Fruit fly (Drosophila melanogaster) whole organism, wandering third instar larva: ENCODE data around the gene Dbp73D.

Experiments
- CG9705 ChIP-seq: fragments of 200-800 bp; sonication (Bioruptor generic); optimal IDR thresholded peaks from 2 replicates; lab custom pipeline; 2018; ENCODE audit warnings: missing biosample characterization, mild to moderate bottlenecking, missing genetic modification characterization
- CrebA ChIP-seq: fragments of 200-800 bp; sonication (Bioruptor generic); optimal IDR thresholded peaks from 2 replicates; lab custom pipeline; 2016; ENCODE audit warnings: missing biosample characterization, mild to moderate bottlenecking, missing genetic modification characterization, borderline replicate concordance
- Dif ChIP-seq: fragments of 200-275, 200-300 bp; sonication (Bioruptor generic); optimal IDR thresholded peaks from 2 replicates; lab custom pipeline; 2018; ENCODE audit warnings: missing biosample characterization, missing genetic modification characterization; ENCODE audit not compliant: partially characterized antibody
- HLH106 ChIP-seq: fragments of 200-800 bp; optimal IDR thresholded peaks from 3 replicates; lab custom pipeline; 2019; ENCODE audit warnings: missing biosample characterization, mild to moderate bottlenecking, missing genetic modification characterization, moderate library complexity
- OdsH ChIP-seq: fragments of 200-800 bp; sonication (Bioruptor generic); optimal IDR thresholded peaks from 2 replicates; lab custom pipeline; 2016; ENCODE audit warnings: missing biosample characterization, mild to moderate bottlenecking, missing genetic modification characterization
- h ChIP-seq: fragments of 200-800 bp; sonication (Bioruptor generic); optimal IDR thresholded peaks from 3 replicates; lab custom pipeline; 2016; ENCODE audit warnings: missing biosample characterization, mild to moderate bottlenecking, missing genetic modification characterization
- pan ChIP-seq: fragments of >200 bp; optimal IDR thresholded peaks from 2 replicates; lab custom pipeline; 2017

dm6 chr3L:16724561-16724960 is 6.1 kb downstream of the Dbp73D start, which contains the start of gene CG13031:
- no peak for TF ChIP-seq CrebA (GFP tag; lab: Kevin White, UChicago)
- TF ChIP-seq CG9705 = no peak
- TF ChIP-seq HLH106 (tag; lab: Kevin White, UChicago) = no peak
- no peak for TF ChIP-seq OdsH (GFP tag; lab: Kevin White, UChicago)
- no peak for TF ChIP-seq h (GFP tag; lab: Kevin White, UChicago)
- no peak for TF ChIP-seq Dif (GFP tag; lab: Kevin White, UChicago)
- no peak for TF ChIP-seq pan (lab: Kevin White, UChicago)
